Worm (Caenorhabditis elegans) whole organism, L4 larva: Measurements from ENCODE around the gene nlp-28.
A peak's percentile ranks its signal among the peaks of the same experiment; 100 is the strongest.

Experiments used
- F10B5.3 ChIP-seq: sonication (generic microtip); optimal IDR thresholded peaks from 2 replicates; lab custom pipeline; 2016; ENCODE audit warnings: mild to moderate bottlenecking, missing genetic modification characterization, missing compliant biosample characterization
- R02D3.7 ChIP-seq: fragments of 150-350 bp; sonication (generic microtip); optimal IDR thresholded peaks from 3 replicates; lab custom pipeline; 2014; ENCODE audit warnings: missing biosample characterization, missing genetic modification characterization
- Y48G9A.11 ChIP-seq: fragments of 200-800 bp; sonication (Bioruptor generic); IDR thresholded peaks from 2 replicates; pipeline ENCODE4 v1.3.6; 2022; ENCODE audit warnings: missing genetic modification reagents, missing genetic modification characterization, missing compliant biosample characterization
- Y75B8A.6 ChIP-seq: fragments of 200-800 bp; sonication (Bioruptor generic); IDR thresholded peaks from 2 replicates; pipeline ENCODE4 v1.3.6; 2022; ENCODE audit warnings: missing genetic modification reagents, missing genetic modification characterization, missing compliant biosample characterization
- ZK337.2 ChIP-seq: fragments of 200-800 bp; sonication (Bioruptor generic); IDR thresholded peaks from 2 replicates; pipeline ENCODE4 v1.3.6; 2022; ENCODE audit warnings: missing genetic modification reagents, missing genetic modification characterization, missing compliant biosample characterization
- aha-1 ChIP-seq: fragments of 150-350 bp; peaks from one replicate; lab custom pipeline; 2014; ENCODE audit warnings: missing biosample characterization, missing genetic modification characterization
- aly-2 ChIP-seq: sonication (generic microtip); optimal IDR thresholded peaks from 2 replicates; lab custom pipeline; 2018; ENCODE audit warnings: missing biosample characterization, missing genetic modification characterization
- arid-1 ChIP-seq: fragments of 200-800 bp; sonication (Bioruptor generic); conservative IDR thresholded peaks from 2 replicates; pipeline ENCODE4 v1.3.6; 2022; ENCODE audit warnings: missing genetic modification reagents, missing genetic modification characterization, missing compliant biosample characterization
- ceh-20 ChIP-seq: fragments of 200-800 bp; sonication (Bioruptor generic); IDR thresholded peaks from 2 replicates; pipeline ENCODE4 v1.3.6; 2022; ENCODE audit warnings: missing genetic modification reagents, missing genetic modification characterization, missing compliant biosample characterization
- ceh-44 ChIP-seq: fragments of 200-800 bp; sonication (Bioruptor generic); IDR thresholded peaks from 2 replicates; pipeline ENCODE4 v1.3.6; 2022; ENCODE audit warnings: missing genetic modification reagents, missing genetic modification characterization, missing compliant biosample characterization
- ceh-62 ChIP-seq: sonication (generic microtip); optimal IDR thresholded peaks from 2 replicates; lab custom pipeline; 2017; ENCODE audit warnings: missing biosample characterization, missing genetic modification characterization
- ceh-82 ChIP-seq: sonication (generic microtip); optimal IDR thresholded peaks from 2 replicates; lab custom pipeline; 2017; ENCODE audit warnings: missing biosample characterization, missing genetic modification characterization
- daf-12 ChIP-seq: fragments of 150-350 bp; optimal IDR thresholded peaks from 2 replicates; lab custom pipeline; 2014; ENCODE audit warnings: missing biosample characterization, missing genetic modification reagents, missing genetic modification characterization
- daf-16 ChIP-seq, 3 experiments: sonication (generic microtip); optimal IDR thresholded peaks; 2 replicates each; lab custom pipeline; 2016 to 2017; ENCODE audit warnings: missing genetic modification characterization in 3 of 3, missing genetic modification reagents in 3 of 3, mild to moderate bottlenecking in 2 of 3, missing compliant biosample characterization in 2 of 3, missing biosample characterization in 1 of 3, moderate library complexity in 1 of 3
- daf-19 ChIP-seq: fragments of 200-800 bp; sonication (Bioruptor generic); conservative IDR thresholded peaks from 2 replicates; pipeline ENCODE4 v1.3.6; 2022; ENCODE audit warnings: missing genetic modification characterization, missing compliant biosample characterization
- dmd-6 ChIP-seq: fragments of 200-800 bp; sonication (Bioruptor generic); IDR thresholded peaks from 2 replicates; pipeline ENCODE4 v1.3.6; 2022; ENCODE audit warnings: missing genetic modification reagents, missing genetic modification characterization, missing compliant biosample characterization
- dmd-8 ChIP-seq: fragments of 200-800 bp; sonication (Bioruptor generic); IDR thresholded peaks from 2 replicates; pipeline ENCODE4 v1.3.6; 2022; ENCODE audit warnings: missing genetic modification characterization, missing compliant biosample characterization
- duxl-1 ChIP-seq: sonication (generic microtip); optimal IDR thresholded peaks from 2 replicates; lab custom pipeline; 2016; ENCODE audit warnings: mild to moderate bottlenecking, missing genetic modification characterization, moderate library complexity, missing compliant biosample characterization; ENCODE audit not compliant: poor library complexity
- dve-1 ChIP-seq: sonication (generic microtip); optimal IDR thresholded peaks from 2 replicates; lab custom pipeline; 2017; ENCODE audit warnings: antibody characterized with exemption, mild to moderate bottlenecking, missing genetic modification characterization, missing compliant biosample characterization; ENCODE audit not compliant: insufficient read depth
- fos-1 ChIP-seq: fragments of 150-350 bp; optimal IDR thresholded peaks from 2 replicates; lab custom pipeline; 2014; ENCODE audit warnings: missing biosample characterization, missing genetic modification characterization
- hlh-11 ChIP-seq: fragments of 200-800 bp; sonication (Bioruptor generic); optimal IDR thresholded peaks from 2 replicates; lab custom pipeline; 2018; ENCODE audit warnings: mild to moderate bottlenecking, missing genetic modification characterization, missing compliant biosample characterization
- lin-1 ChIP-seq: fragments of 200-800 bp; sonication (Bioruptor generic); IDR thresholded peaks from 2 replicates; pipeline ENCODE4 v1.3.6; 2022; ENCODE audit warnings: missing genetic modification reagents, missing genetic modification characterization, missing compliant biosample characterization
- lir-3 ChIP-seq: sonication (generic microtip); optimal IDR thresholded peaks from 2 replicates; lab custom pipeline; 2016; ENCODE audit warnings: mild to moderate bottlenecking, missing genetic modification characterization, missing compliant biosample characterization
- lsy-2 ChIP-seq, 2 experiments: fragments of 150-350 bp in 1 of 2; sonication (generic microtip) in 1 of 2; optimal IDR thresholded peaks; 2 replicates each; lab custom pipeline; 2014 to 2017; ENCODE audit warnings: missing biosample characterization in 2 of 2, missing genetic modification characterization in 2 of 2
- madf-5 ChIP-seq, 2 experiments: fragments of 200-800 bp; sonication (Bioruptor generic); IDR thresholded peaks; 2 replicates each; pipeline ENCODE4 v1.3.6; 2022; ENCODE audit warnings: missing compliant biosample characterization in 2 of 2, missing genetic modification characterization in 2 of 2
- madf-9 ChIP-seq: fragments of 200-800 bp; sonication (Bioruptor generic); conservative IDR thresholded peaks from 2 replicates; pipeline ENCODE4 v1.3.6; 2022; ENCODE audit warnings: missing genetic modification reagents, missing genetic modification characterization, missing compliant biosample characterization
- nhr-11 ChIP-seq: fragments of 150-350 bp; optimal IDR thresholded peaks from 2 replicates; lab custom pipeline; 2014; ENCODE audit warnings: missing biosample characterization, missing genetic modification characterization
- nhr-111 ChIP-seq: fragments of 200-800 bp; sonication (Bioruptor generic); optimal IDR thresholded peaks from 2 replicates; lab custom pipeline; 2018; ENCODE audit warnings: mild to moderate bottlenecking, missing genetic modification characterization, missing compliant biosample characterization
- nhr-28 ChIP-seq: fragments of 150-350 bp; optimal IDR thresholded peaks from 2 replicates; lab custom pipeline; 2014; ENCODE audit warnings: missing biosample characterization, missing genetic modification characterization
- nhr-76 ChIP-seq: fragments of 150-350 bp; optimal IDR thresholded peaks from 2 replicates; lab custom pipeline; 2014; ENCODE audit warnings: missing biosample characterization, missing genetic modification characterization
- php-3 ChIP-seq: fragments of 200-800 bp; sonication (Bioruptor generic); IDR thresholded peaks from 2 replicates; pipeline ENCODE4 v1.3.6; 2022; ENCODE audit warnings: missing genetic modification reagents, missing genetic modification characterization, missing compliant biosample characterization
- skn-1 ChIP-seq: fragments of 150-350 bp; optimal IDR thresholded peaks from 2 replicates; lab custom pipeline; 2014; ENCODE audit warnings: missing biosample characterization, missing genetic modification characterization
- snpc-1.2 ChIP-seq: fragments of 200-800 bp; sonication (Bioruptor generic); IDR thresholded peaks from 2 replicates; pipeline ENCODE4 v1.3.6; 2022; ENCODE audit warnings: missing genetic modification reagents, missing genetic modification characterization, missing compliant biosample characterization
- zfp-3 ChIP-seq: fragments of 200-800 bp; sonication (Bioruptor generic); conservative IDR thresholded peaks from 2 replicates; pipeline ENCODE4 v1.3.6; 2022; ENCODE audit warnings: missing genetic modification reagents, missing genetic modification characterization, missing compliant biosample characterization
- zip-11 ChIP-seq: fragments of 200-800 bp; sonication (Bioruptor generic); IDR thresholded peaks from 2 replicates; pipeline ENCODE4 v1.3.6; 2022; ENCODE audit warnings: missing genetic modification characterization, missing compliant biosample characterization
- ztf-11 ChIP-seq: fragments of 150-350 bp; optimal IDR thresholded peaks from 2 replicates; lab custom pipeline; 2014; ENCODE audit warnings: missing biosample characterization, missing genetic modification characterization
- ztf-7 ChIP-seq: fragments of 150-350 bp; optimal IDR thresholded peaks from 2 replicates; lab custom pipeline; 2014; ENCODE audit warnings: missing biosample characterization, missing genetic modification characterization

nlp-28 gene

ce11 chrV:3945053-3945452 lies 42.6 kb upstream of the nlp-28 start, which contains the start of gene cyp-35B3:
Gene cyp-35B3 (plus strand): TSS chrV:3945353.
- no peak for TF ChIP-seq F10B5.3 (tag; lab: Kevin White, UChicago)
- no peak for TF ChIP-seq ceh-20 (GFP tag; lab: Robert Waterston, UW)
- TF ChIP-seq ceh-62 (tag; lab: Kevin White, UChicago) = no peak
- no peak for TF ChIP-seq php-3 (GFP tag; lab: Robert Waterston, UW)
- no peak for TF ChIP-seq nhr-28 (tag; lab: Kevin White, UChicago)
- TF ChIP-seq zip-11 = no peak
- no peak for TF ChIP-seq daf-19 (GFP tag; lab: Robert Waterston, UW)
- no peak for TF ChIP-seq ztf-7 (tag; lab: Kevin White, UChicago)
- TF ChIP-seq ceh-82 = no peak
- TF ChIP-seq hlh-11 (tag; lab: Kevin White, UChicago) = no peak
- TF ChIP-seq Y48G9A.11 (GFP tag; lab: Robert Waterston, UW) = no peak
- TF ChIP-seq dve-1 (tag; lab: Kevin White, UChicago) = no peak
- TF ChIP-seq Y75B8A.6 (GFP tag; lab: Robert Waterston, UW) = no peak

- TF ChIP-seq fos-1 = no peak
- TF ChIP-seq aha-1 (tag; lab: Kevin White, UChicago) = peak; percentile 65
- no peak for TF ChIP-seq hlh-11 (tag; lab: Kevin White, UChicago)
- no peak for TF ChIP-seq daf-16 (GFP tag; optimal IDR thresholded peaks at IDR 0.05; lab: Kevin White, UChicago)
- TF ChIP-seq daf-16 (tag; optimal IDR thresholded peaks at IDR 0.05; lab: Kevin White, UChicago) = peak; percentile 66
- TF ChIP-seq nhr-11 (tag; lab: Kevin White, UChicago) = no peak
- no peak for TF ChIP-seq lin-1 (GFP tag; lab: Robert Waterston, UW)
- no peak for TF ChIP-seq lir-3 (tag; lab: Kevin White, UChicago)
- no peak for TF ChIP-seq daf-12 (tag; lab: Kevin White, UChicago)
- no peak for TF ChIP-seq ceh-62 (tag; lab: Kevin White, UChicago)
- no peak for TF ChIP-seq duxl-1 (tag; lab: Kevin White, UChicago)
- TF ChIP-seq madf-5 (GFP tag; IDR thresholded peaks at IDR 0.05; lab: Robert Waterston, UW) = no peak
- TF ChIP-seq ceh-44 = no peak
- TF ChIP-seq dmd-6 = no peak
- no peak for TF ChIP-seq ZK337.2 (GFP tag; lab: Robert Waterston, UW)
- TF ChIP-seq ztf-11 (tag; lab: Kevin White, UChicago) = no peak
- no peak for TF ChIP-seq nhr-76
These were observed 38.0 kb upstream of the nlp-28 start, which contains the start of gene dach-1 for ce11 chrV:3949723-3950122. Gene dach-1 (plus strand): TSS chrV:3950023.

ce11 chrV:3953739-3954138 lies 34.0 kb upstream of the nlp-28 start, which contains the start of gene str-247:
Gene str-247 (plus strand): TSS chrV:3954039.
- TF ChIP-seq zfp-3 (GFP tag; lab: Robert Waterston, UW) (no peak), nhr-111 (GFP tag; lab: Kevin White, UChicago) (no peak), duxl-1 (tag; lab: Kevin White, UChicago) (no peak), snpc-1.2 (GFP tag; lab: Robert Waterston, UW) (no peak), dmd-8 (GFP tag; lab: Robert Waterston, UW) (no peak), R02D3.7 (tag; lab: Kevin White, UChicago) (no peak), aly-2 (tag; lab: Kevin White, UChicago) (no peak), lsy-2 (tag; optimal IDR thresholded peaks at IDR 0.05; lab: Kevin White, UChicago) (no peak), skn-1 (tag; lab: Kevin White, UChicago) (no peak), arid-1 (GFP tag; lab: Robert Waterston, UW) (no peak)

- TF ChIP-seq madf-9 (GFP tag; lab: Robert Waterston, UW) = no peak
- peak; percentile 49 for TF ChIP-seq nhr-28 (tag; lab: Kevin White, UChicago)
These were observed 30.1 kb upstream of the nlp-28 start, which contains the start of gene cyp-34A5 for ce11 chrV:3957608-3958007. Gene cyp-34A5 (minus strand): TSS chrV:3957708.
